Fruit fly (Drosophila melanogaster): ENCODE measurements around the gene CG7330.

Gene CG7330

dm6 chr3L:18148418-18148973 lies at the start of gene CG7330 (continued):
- TF ChIP-seq Kr (GFP tag; optimal IDR thresholded peaks at IDR 0.05) (no peak), CG14050 (GFP tag; IDR thresholded peaks at IDR 0.05) (peak; percentile 87), CG7357 (GFP tag; IDR thresholded peaks at IDR 0.05) (peak; percentile 81), CG16863 (GFP tag; optimal IDR thresholded peaks at IDR 0.05) (peak; percentile 59), vfl (GFP tag; optimal IDR thresholded peaks at IDR 0.05) (no peak), toy (GFP tag; IDR thresholded peaks at IDR 0.05) (peak; percentile 43; the same call in 1 of the 2 replicates), row (GFP tag; IDR thresholded peaks at IDR 0.05) (peak; percentile 85), CG8388 (GFP tag; optimal IDR thresholded peaks at IDR 0.05) (peak; percentile 90), p53 (GFP tag; optimal IDR thresholded peaks at IDR 0.05) (no peak), CG6791 (GFP tag; IDR thresholded peaks at IDR 0.05; ENCODE audit: partially characterized antibody) (no peak), CG6813 (GFP tag; optimal IDR thresholded peaks at IDR 0.05) (peak; percentile 84), chinmo (GFP tag; IDR thresholded peaks at IDR 0.05; ENCODE audit: partially characterized antibody) (no peak), D (optimal IDR thresholded peaks at IDR 0.05) (no peak), D (GFP tag; optimal IDR thresholded peaks at IDR 0.05) (peak; percentile 85), phol (tag; optimal IDR thresholded peaks at IDR 0.05) (peak; percentile 95), caup (GFP tag; optimal IDR thresholded peaks at IDR 0.05; ENCODE audit: severe bottlenecking) (peak; percentile 90), Mes4 (GFP tag; optimal IDR thresholded peaks at IDR 0.05) (no peak), Doc3 (GFP tag; IDR thresholded peaks at IDR 0.05; ENCODE audit: partially characterized antibody) (no peak), az2 (GFP tag; optimal IDR thresholded peaks at IDR 0.05) (peak; percentile 90), knrl (GFP tag; IDR thresholded peaks at IDR 0.05; ENCODE audit: partially characterized antibody) (no peak), CG17186 (GFP tag; optimal IDR thresholded peaks at IDR 0.05) (peak; percentile 39), CG17328 (GFP tag; IDR thresholded peaks at IDR 0.05) (peak; percentile 72), CG10462 (GFP tag; optimal IDR thresholded peaks at IDR 0.05) (peak; percentile 81), CG11456 (GFP tag; IDR thresholded peaks at IDR 0.05) (peak; percentile 79), CrebB (tag; optimal IDR thresholded peaks at IDR 0.05) (peak; percentile 81), CG31388 (GFP tag; optimal IDR thresholded peaks at IDR 0.05) (peak; percentile 40), CG2875 (GFP tag; optimal IDR thresholded peaks at IDR 0.05) (peak; percentile 87), gce (GFP tag; IDR thresholded peaks at IDR 0.05) (peak; percentile 35; the same call in 1 of the 3 replicates), al (GFP tag; IDR thresholded peaks at IDR 0.05) (peak; percentile 83), fd96Cb (tag; optimal IDR thresholded peaks at IDR 0.05) (peak; percentile 94), corto (GFP tag; optimal IDR thresholded peaks at IDR 0.05) (peak; percentile 20), Sry-δ (GFP tag; optimal IDR thresholded peaks at IDR 0.05) (peak; percentile 3), CG11695 (GFP tag; IDR thresholded peaks at IDR 0.05) (peak; percentile 94), CG2889 (GFP tag; IDR thresholded peaks at IDR 0.05) (peak; percentile 76; the same call in 2 of the 3 replicates), ato (GFP tag; IDR thresholded peaks at IDR 0.05; ENCODE audit: partially characterized antibody) (no peak), wek (GFP tag; optimal IDR thresholded peaks at IDR 0.05) (no peak), bowl (GFP tag; IDR thresholded peaks at IDR 0.05) (peak; percentile 76), CG31365 (tag; optimal IDR thresholded peaks at IDR 0.05) (peak; percentile 41), Abd-B (GFP tag; optimal IDR thresholded peaks at IDR 0.05) (peak; percentile 92), CG11696 (GFP tag; IDR thresholded peaks at IDR 0.05) (peak; percentile 51), GATAe (GFP tag; conservative IDR thresholded peaks at IDR 0.05) (no peak; the same call in 1 of the 2 replicates), ci (GFP tag; IDR thresholded peaks at IDR 0.05) (peak; percentile 86), lbe (GFP tag; optimal IDR thresholded peaks at IDR 0.05) (peak; percentile 49), Meics (GFP tag; optimal IDR thresholded peaks at IDR 0.05) (peak; percentile 93), Dfd (GFP tag; optimal IDR thresholded peaks at IDR 0.05) (peak in 1 of 2 experiments; percentile 88), CG7372 (GFP tag; IDR thresholded peaks at IDR 0.05) (peak; percentile 85; the same call in 1 of the 2 replicates), chm (GFP tag; IDR thresholded peaks at IDR 0.05) (no peak), CG4730 (GFP tag; IDR thresholded peaks at IDR 0.05) (peak; percentile 85), kah (GFP tag; optimal IDR thresholded peaks at IDR 0.05) (peak; percentile 87), CG4617 (GFP tag; optimal IDR thresholded peaks at IDR 0.05; ENCODE audit: borderline replicate concordance) (peak; percentile 45)

Data from whole organism, embryonic.